Worm (Caenorhabditis elegans) whole organism, L2 larva: ENCODE measurements around the gene clp-10.

ENCODE experiments used
- alr-1 ChIP-seq: fragments of 150-350 bp; optimal IDR thresholded peaks from 2 replicates; lab custom pipeline; 2014; ENCODE audit warnings: missing biosample characterization, missing genetic modification characterization
- ama-1 ChIP-seq: fragments of 150-350 bp; optimal IDR thresholded peaks from 2 replicates; lab custom pipeline; 2018; ENCODE audit warnings: inconsistent platforms
- nhr-11 ChIP-seq: fragments of 150-350 bp; optimal IDR thresholded peaks from 2 replicates; lab custom pipeline; 2014; ENCODE audit warnings: missing biosample characterization, missing genetic modification characterization
- nhr-237 ChIP-seq: fragments of 150-350 bp; optimal IDR thresholded peaks from 2 replicates; lab custom pipeline; 2014; ENCODE audit warnings: missing biosample characterization, missing genetic modification characterization
- unc-62 ChIP-seq: fragments of 150-350 bp; optimal IDR thresholded peaks from 2 replicates; lab custom pipeline; 2014; ENCODE audit warnings: missing biosample characterization, missing genetic modification reagents, missing genetic modification characterization

ce11 chrIII:15224-15822 lies 22.7 kb downstream of the clp-10 start, which contains the start of gene H10E21.1:
- no peak for TF ChIP-seq alr-1 (tag; lab: Kevin White, UChicago)
- TF ChIP-seq nhr-11 (tag; lab: Kevin White, UChicago), result no peak
- no peak for TF ChIP-seq nhr-237
- no peak for TF ChIP-seq unc-62 (GFP tag; lab: Kevin White, UChicago)
- TF ChIP-seq ama-1 (lab: Kevin White, UChicago), result no peak
